Fruit fly (Drosophila melanogaster) whole organism: Measurements from ENCODE around the gene EloA.

Source experiments
- CG8478 ChIP-seq: fragments of >200 bp; optimal IDR thresholded peaks from 2 replicates; lab custom pipeline; 2018; ENCODE audit warnings: inconsistent platforms
- Dll ChIP-seq: fragments of >200 bp; optimal IDR thresholded peaks from 2 replicates; lab custom pipeline; 2017
- EcR ChIP-seq, 2 experiments: fragments of >200 bp; optimal IDR thresholded peaks; 2 replicates each; lab custom pipeline; 2017; ENCODE audit warnings: missing biosample characterization in 2 of 2, missing genetic modification characterization in 2 of 2, missing genetic modification reagents in 2 of 2
- pan ChIP-seq: fragments of >200 bp; optimal IDR thresholded peaks from 2 replicates; lab custom pipeline; 2017
- psq ChIP-seq: fragments of >200 bp; optimal IDR thresholded peaks from 2 replicates; lab custom pipeline; 2017
- usp ChIP-seq: fragments of >200 bp; optimal IDR thresholded peaks from 2 replicates; lab custom pipeline; 2017; ENCODE audit warnings: missing biosample characterization, missing genetic modification characterization, mixed read lengths

Gene EloA

dm6 chr3R:23221003-23221679 is 30.2 kb upstream of the EloA start:
- TF ChIP-seq pan (lab: Kevin White, UChicago) (no peak), EcR (GFP tag; optimal IDR thresholded peaks at IDR 0.05; lab: Kevin White, UChicago) (no peak), CG8478 (lab: Kevin White, UChicago) (no peak), usp (GFP tag; lab: Kevin White, UChicago) (no peak), psq (lab: Kevin White, UChicago) (no peak), Dll (lab: Kevin White, UChicago) (no peak)

dm6 chr3R:23221680-23222148 is 29.6 kb upstream of the EloA start:
- TF ChIP-seq pan (lab: Kevin White, UChicago) (no peak), CG8478 (lab: Kevin White, UChicago) (no peak), Dll (lab: Kevin White, UChicago) (no peak), psq (lab: Kevin White, UChicago) (no peak), usp (GFP tag; lab: Kevin White, UChicago) (no peak), EcR (GFP tag; optimal IDR thresholded peaks at IDR 0.05; lab: Kevin White, UChicago) (no peak)

- TF ChIP-seq Dll (lab: Kevin White, UChicago) (no peak), EcR (GFP tag; optimal IDR thresholded peaks at IDR 0.05; lab: Kevin White, UChicago) (no peak), CG8478 (lab: Kevin White, UChicago) (no peak), psq (lab: Kevin White, UChicago) (no peak), usp (GFP tag; lab: Kevin White, UChicago) (no peak), pan (lab: Kevin White, UChicago) (no peak)
Measured at dm6 chr3R:23223151-23223810, 28.1 kb upstream of the EloA start.

- TF ChIP-seq usp (GFP tag; lab: Kevin White, UChicago) (no peak), CG8478 (lab: Kevin White, UChicago) (no peak), Dll (lab: Kevin White, UChicago) (no peak), EcR (GFP tag; optimal IDR thresholded peaks at IDR 0.05; lab: Kevin White, UChicago) (no peak)
Measured at dm6 chr3R:23225266-23225665, 26.1 kb upstream of the EloA start.

dm6 chr3R:23226521-23227039 is 24.8 kb upstream of the EloA start, which contains the start of gene cnc:
cnc (minus strand) TSS chr3R:23226711.
- TF ChIP-seq EcR (GFP tag; optimal IDR thresholded peaks at IDR 0.05; lab: Kevin White, UChicago) (no peak), pan (lab: Kevin White, UChicago) (no peak), psq (lab: Kevin White, UChicago) (no peak), Dll (lab: Kevin White, UChicago) (peak; percentile 86)

dm6 chr3R:23228605-23229264 is 22.6 kb upstream of the EloA start:
- TF ChIP-seq pan (lab: Kevin White, UChicago) (no peak), psq (lab: Kevin White, UChicago) (no peak), CG8478 (lab: Kevin White, UChicago) (no peak), usp (GFP tag; lab: Kevin White, UChicago) (no peak), EcR (GFP tag; optimal IDR thresholded peaks at IDR 0.05; lab: Kevin White, UChicago) (no peak), Dll (lab: Kevin White, UChicago) (no peak)

- no peak for TF ChIP-seq CG8478 (lab: Kevin White, UChicago)
- no peak for TF ChIP-seq pan (lab: Kevin White, UChicago)
- TF ChIP-seq Dll (lab: Kevin White, UChicago): no peak
- no peak for TF ChIP-seq usp (GFP tag; lab: Kevin White, UChicago)
Measured at dm6 chr3R:23239051-23239450, 12.3 kb upstream of the EloA start.

dm6 chr3R:23239934-23240632 is 11.3 kb upstream of the EloA start:
- no peak for TF ChIP-seq usp (GFP tag; lab: Kevin White, UChicago)
- TF ChIP-seq pan (lab: Kevin White, UChicago): no peak
- no peak for TF ChIP-seq EcR (GFP tag; optimal IDR thresholded peaks at IDR 0.05; lab: Kevin White, UChicago)
- no peak for TF ChIP-seq psq (lab: Kevin White, UChicago)

dm6 chr3R:23248853-23249573 is 2.4 kb upstream of the EloA start, which contains the start of gene CG4467:
CG4467 (minus strand) TSS chr3R:23248903.
- TF ChIP-seq Dll (lab: Kevin White, UChicago) (no peak), usp (GFP tag; lab: Kevin White, UChicago) (no peak), psq (lab: Kevin White, UChicago) (no peak), CG8478 (lab: Kevin White, UChicago) (no peak), pan (lab: Kevin White, UChicago) (no peak), EcR (GFP tag; optimal IDR thresholded peaks at IDR 0.05; lab: Kevin White, UChicago) (no peak)

- no peak for TF ChIP-seq usp (GFP tag; lab: Kevin White, UChicago)
- no peak for TF ChIP-seq Dll (lab: Kevin White, UChicago)
- TF ChIP-seq CG8478 (lab: Kevin White, UChicago): no peak
- TF ChIP-seq EcR (GFP tag; optimal IDR thresholded peaks at IDR 0.05; lab: Kevin White, UChicago): no peak
- TF ChIP-seq psq (lab: Kevin White, UChicago): no peak
- no peak for TF ChIP-seq pan (lab: Kevin White, UChicago)
Measured at dm6 chr3R:23257986-23258427, 6.6 kb downstream of the EloA start, which contains the start of the genes wda and Pex11c. wda (minus strand) TSS chr3R:23258087. Pex11c (plus strand) TSS chr3R:23258365.
